Worm (Caenorhabditis elegans) whole organism, L1 larva: ENCODE data around the gene str-10.

Experiments
- ceh-8 ChIP-seq: fragments of 200-800 bp; sonication (Bioruptor generic); optimal IDR thresholded peaks from 2 replicates; lab custom pipeline; 2018; ENCODE audit warnings: mild to moderate bottlenecking, missing genetic modification characterization, moderate library complexity, missing compliant biosample characterization
- elt-3 ChIP-seq, 6 experiments: fragments of 150-350 bp in 1 of 6; sonication (generic microtip); optimal IDR thresholded peaks; 2 replicates each; lab custom pipeline; 2017 to 2018; ENCODE audit warnings: missing biosample characterization in 6 of 6, missing genetic modification characterization in 6 of 6, inconsistent platforms in 1 of 6

DNA sequence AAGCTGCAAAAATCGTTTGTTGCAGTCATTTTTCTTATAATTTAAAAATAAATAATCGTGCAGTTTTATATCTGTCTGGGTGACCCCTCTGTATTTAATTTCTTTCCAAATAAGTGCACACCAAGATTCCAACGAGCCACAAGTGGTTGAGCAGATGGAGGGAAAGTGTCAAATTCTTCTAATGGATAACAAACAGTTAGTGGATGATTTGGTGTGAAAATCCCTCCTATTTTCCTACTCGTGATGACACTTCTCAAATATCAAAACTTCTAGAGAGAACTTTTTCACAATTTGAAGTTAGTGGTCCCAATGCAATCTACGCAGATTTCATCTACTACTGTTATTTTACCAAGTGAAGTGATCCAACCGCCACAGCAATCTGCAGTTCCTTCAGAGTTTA, 8.1 kb upstream of the str-10 start, which contains the start of gene ceh-28:
- no peak for TF ChIP-seq elt-3 (tag; optimal IDR thresholded peaks at IDR 0.05; lab: Kevin White, UChicago)
- no peak for TF ChIP-seq ceh-8 (GFP tag; lab: Kevin White, UChicago)
